Worm (Caenorhabditis elegans): ENCODE data around the gene lgc-25.

Gene lgc-25

DNA sequence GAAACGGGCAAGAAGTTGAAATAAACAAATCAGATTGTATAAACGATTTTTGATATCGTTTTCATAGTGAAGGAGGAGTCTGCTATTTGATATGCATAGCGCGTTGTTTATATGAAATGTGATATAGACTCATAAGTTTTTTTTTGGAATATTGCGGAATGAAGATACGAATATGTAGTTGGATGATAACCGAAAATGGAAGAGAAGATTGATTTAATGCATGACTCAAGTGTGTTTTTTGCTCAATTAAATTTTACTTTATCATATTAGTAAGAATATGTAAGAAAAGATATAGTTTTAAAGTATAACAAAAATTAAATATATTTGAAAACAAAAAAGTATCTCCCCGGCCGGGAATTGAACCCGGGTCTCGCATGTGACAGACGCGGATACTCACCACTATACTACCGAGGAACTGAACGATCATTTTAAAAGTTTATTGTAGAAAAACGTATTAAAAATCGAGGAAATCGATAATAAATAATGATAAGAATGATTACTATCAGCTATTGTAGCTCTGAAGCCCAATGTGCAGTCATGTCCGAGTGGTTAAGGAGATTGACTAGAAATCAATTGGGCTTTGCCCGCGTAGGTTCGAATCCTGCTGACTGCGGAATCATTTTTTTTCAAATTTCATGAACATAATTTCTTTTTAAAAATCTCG is at the start of gene lgc-25:
Gene lgc-25 (minus strand): TSS at position 51 of the 664 bp plus-strand sequence.
- TF ChIP-seq nhr-43 (tag; optimal IDR thresholded peaks at IDR 0.05; ENCODE audit: poor library complexity, severe bottlenecking) (peak; percentile 29), ceh-82 (tag; optimal IDR thresholded peaks at IDR 0.05) (no peak), ceh-16 (tag; optimal IDR thresholded peaks at IDR 0.05) (no peak), egl-5 (tag; optimal IDR thresholded peaks at IDR 0.05) (no peak), nhr-77 (tag; optimal IDR thresholded peaks at IDR 0.05) (no peak), R02D3.7 (tag; optimal IDR thresholded peaks at IDR 0.05) (no peak), ztf-4 (tag; optimal IDR thresholded peaks at IDR 0.05) (no peak), ceh-28 (tag; optimal IDR thresholded peaks at IDR 0.05) (peak; percentile 47), hmg-11 (tag; optimal IDR thresholded peaks at IDR 0.05) (no peak), nhr-25 (tag; optimal IDR thresholded peaks at IDR 0.05) (no peak), lsy-12 (tag; optimal IDR thresholded peaks at IDR 0.05) (no peak), ama-1 (optimal IDR thresholded peaks at IDR 0.05) (no peak), fkh-2 (tag; optimal IDR thresholded peaks at IDR 0.05) (no peak), nhr-67 (tag; optimal IDR thresholded peaks at IDR 0.05) (no peak), lin-39 (tag; optimal IDR thresholded peaks at IDR 0.05) (no peak), nhr-76 (tag; optimal IDR thresholded peaks at IDR 0.05) (no peak), skn-1 (tag; optimal IDR thresholded peaks at IDR 0.05) (no peak), nhr-11 (tag; optimal IDR thresholded peaks at IDR 0.05) (no peak), mdl-1 (tag; optimal IDR thresholded peaks at IDR 0.05) (no peak), elt-2 (tag; optimal IDR thresholded peaks at IDR 0.05) (peak; percentile 56), fos-1 (tag; optimal IDR thresholded peaks at IDR 0.05) (no peak), pqm-1 (tag; optimal IDR thresholded peaks at IDR 0.05) (peak; percentile 88), jun-1 (tag; optimal IDR thresholded peaks at IDR 0.05) (no peak)

DNA sequence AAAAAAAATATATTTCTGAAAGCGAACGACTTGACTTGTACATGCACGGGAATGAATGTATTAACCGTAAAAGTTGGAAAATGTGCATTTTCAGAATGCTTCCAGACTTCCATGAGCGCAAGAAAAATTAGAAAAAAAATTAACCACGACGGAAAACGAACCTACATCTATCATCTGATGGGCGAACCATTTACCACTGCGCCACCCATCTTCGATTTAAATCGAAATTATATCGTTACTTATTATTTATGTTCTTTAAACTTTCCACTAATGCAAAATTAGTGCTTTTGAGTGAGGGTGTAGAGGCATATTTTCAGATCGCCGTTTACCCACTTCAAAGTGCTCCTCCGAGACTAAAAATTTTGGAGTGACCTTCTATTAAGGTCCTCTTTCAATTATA is 49.6 kb upstream of the lgc-25 start:
- TF ChIP-seq elt-2 (tag; optimal IDR thresholded peaks at IDR 0.05): peak; percentile 18

DNA sequence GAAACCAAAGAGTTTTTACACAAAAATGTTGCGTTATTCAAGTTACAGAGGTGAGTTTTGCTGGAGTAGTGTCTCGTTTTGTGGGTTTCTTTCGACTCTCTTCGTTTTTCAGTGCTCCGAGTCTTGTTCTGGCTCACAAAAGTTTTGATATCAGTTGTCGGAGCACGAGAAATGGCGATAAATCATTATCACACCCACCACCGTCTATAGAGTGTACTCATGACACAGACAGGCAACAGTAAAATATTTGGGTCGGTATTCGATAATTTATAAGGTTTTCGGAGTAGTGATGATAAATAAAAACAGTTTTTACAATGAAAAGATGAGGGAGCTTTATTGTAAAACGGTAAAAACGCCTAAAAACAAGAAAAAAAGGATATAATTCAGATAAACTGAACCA is 46.4 kb upstream of the lgc-25 start, which contains the start of gene ceh-37:
Gene ceh-37 (minus strand): TSS at position 59 of the 400 bp plus-strand sequence.
- TF ChIP-seq elt-1 (tag; optimal IDR thresholded peaks at IDR 0.05): no peak
- TF ChIP-seq pqm-1 (tag; optimal IDR thresholded peaks at IDR 0.05): peak; percentile 63
- TF ChIP-seq elt-2 (tag; optimal IDR thresholded peaks at IDR 0.05): peak; percentile 79

DNA sequence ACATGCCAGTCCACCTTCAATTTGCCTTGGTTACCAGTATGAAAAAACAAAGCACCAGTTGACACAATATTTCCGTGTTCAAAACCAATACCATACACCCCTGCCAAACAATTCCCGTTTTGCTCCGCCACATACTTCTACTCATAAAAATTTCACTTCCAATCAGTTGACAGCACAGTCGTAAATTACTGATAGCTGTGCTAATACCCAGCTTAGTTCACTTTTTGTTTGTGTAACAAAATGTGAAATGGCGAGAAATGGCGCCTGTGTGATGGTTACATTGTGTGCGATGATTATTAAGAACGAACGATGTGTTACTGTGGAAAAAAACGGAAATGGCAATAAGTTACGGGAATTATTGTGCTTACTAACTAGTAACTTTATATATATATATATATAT is 44.8 kb upstream of the lgc-25 start:
- TF ChIP-seq nhr-25 (tag; optimal IDR thresholded peaks at IDR 0.05) (no peak), elt-3 (tag; optimal IDR thresholded peaks at IDR 0.05) (no peak), pha-4 (tag; optimal IDR thresholded peaks at IDR 0.05) (peak; percentile 29), pqm-1 (tag; optimal IDR thresholded peaks at IDR 0.05) (peak; percentile 40), elt-2 (tag; optimal IDR thresholded peaks at IDR 0.05) (peak; percentile 72)

DNA sequence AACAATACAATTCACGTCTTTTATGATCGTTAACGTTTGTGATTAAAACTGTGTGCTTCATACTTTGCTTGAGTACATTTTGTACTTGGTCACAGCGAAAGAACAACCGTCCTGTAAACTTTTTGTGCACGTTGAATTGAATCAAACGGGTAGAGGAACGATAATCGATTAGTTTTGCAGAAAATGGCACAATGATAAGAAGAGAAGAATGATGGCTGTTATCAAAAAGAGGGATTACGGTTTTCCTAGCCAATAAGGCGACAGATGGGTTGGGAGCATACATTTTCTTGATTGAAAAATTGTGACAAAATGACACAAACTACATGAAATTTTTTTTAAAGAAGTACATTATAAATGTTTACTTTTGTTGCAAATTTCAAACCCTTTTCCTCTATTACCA is 32.7 kb upstream of the lgc-25 start:
- peak; percentile 64 for TF ChIP-seq nfya-1 (tag; optimal IDR thresholded peaks at IDR 0.05; ENCODE audit: insufficient read depth)
- peak; percentile 58 for TF ChIP-seq ceh-28 (tag; optimal IDR thresholded peaks at IDR 0.05)
- no peak for TF ChIP-seq fos-1 (tag; optimal IDR thresholded peaks at IDR 0.05)
- TF ChIP-seq nhr-12 (tag; optimal IDR thresholded peaks at IDR 0.05): no peak
- TF ChIP-seq elt-2 (tag; optimal IDR thresholded peaks at IDR 0.05): peak; percentile 84
- TF ChIP-seq pqm-1 (tag; optimal IDR thresholded peaks at IDR 0.05): peak; percentile 69

DNA sequence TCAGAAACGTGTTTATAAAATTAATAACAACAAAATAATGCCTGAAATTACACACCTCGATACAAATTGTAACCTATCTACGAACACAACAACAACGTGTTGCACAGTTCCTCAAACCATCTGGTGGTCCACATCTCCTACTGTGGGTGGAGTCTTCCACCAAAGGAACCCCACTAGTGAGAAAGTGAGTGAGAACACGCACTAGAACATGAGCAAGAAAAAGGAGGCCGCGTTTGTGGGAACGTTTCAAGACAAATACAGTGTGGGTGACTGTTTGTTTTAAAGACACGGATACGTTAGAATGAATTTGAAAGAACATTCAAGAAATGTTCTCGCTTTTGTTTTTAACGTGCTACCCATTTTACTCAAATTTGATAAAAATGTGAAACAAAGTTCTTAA is 24.9 kb upstream of the lgc-25 start, which contains the start of gene ceh-36:
Gene ceh-36 (minus strand): TSS at position 101 of the 400 bp plus-strand sequence.
- TF ChIP-seq sea-2 (GFP tag; optimal IDR thresholded peaks at IDR 0.05) (no peak), egl-27 (tag; optimal IDR thresholded peaks at IDR 0.05) (no peak), nhr-12 (tag; optimal IDR thresholded peaks at IDR 0.05) (no peak), ZK546.5 (tag; optimal IDR thresholded peaks at IDR 0.05) (no peak), ceh-28 (tag; optimal IDR thresholded peaks at IDR 0.05) (no peak), nhr-23 (tag; optimal IDR thresholded peaks at IDR 0.05) (no peak), lsy-12 (tag; optimal IDR thresholded peaks at IDR 0.05) (no peak)

Measured in whole organism, L3 larva.